Fruit fly (Drosophila melanogaster) whole organism, prepupa: ENCODE data around the gene Twdlalpha.

Source experiments
- CG1621 ChIP-seq: fragments of 200-800 bp; sonication (Bioruptor generic); optimal IDR thresholded peaks from 3 replicates; lab custom pipeline; 2018; ENCODE audit warnings: missing biosample characterization, mild to moderate bottlenecking, missing genetic modification characterization
- CG16779 ChIP-seq: fragments of 200-800 bp; sonication (Bioruptor generic); optimal IDR thresholded peaks from 3 replicates; lab custom pipeline; 2017; ENCODE audit warnings: missing biosample characterization, mild to moderate bottlenecking, missing genetic modification characterization
- CG3032 ChIP-seq: fragments of 200-800 bp; optimal IDR thresholded peaks from 2 replicates; lab custom pipeline; 2019; ENCODE audit warnings: missing biosample characterization, mild to moderate bottlenecking, missing genetic modification characterization, moderate library complexity
- CG31627 ChIP-seq: fragments of 200-800 bp; sonication (Bioruptor generic); optimal IDR thresholded peaks from 3 replicates; lab custom pipeline; 2016; ENCODE audit warnings: missing biosample characterization, missing genetic modification characterization
- CG34406 ChIP-seq: fragments of 200-800 bp; sonication (Bioruptor generic); optimal IDR thresholded peaks from 3 replicates; lab custom pipeline; 2016; ENCODE audit warnings: missing biosample characterization, missing genetic modification characterization
- CG6163 ChIP-seq: fragments of 200-800 bp; sonication (Bioruptor generic); IDR thresholded peaks from 3 replicates; pipeline ENCODE4 v1.3.6; 2022; ENCODE audit warnings: missing biosample characterization, missing genetic modification characterization
- CG6276 ChIP-seq: fragments of 200-800 bp; sonication (Bioruptor generic); optimal IDR thresholded peaks from 2 replicates; lab custom pipeline; 2017; ENCODE audit warnings: missing biosample characterization, mild to moderate bottlenecking, missing genetic modification characterization
- CG6808 ChIP-seq: fragments of 200-800 bp; sonication (Bioruptor generic); optimal IDR thresholded peaks from 3 replicates; lab custom pipeline; 2017; ENCODE audit warnings: missing biosample characterization, missing genetic modification characterization, mild to moderate bottlenecking, moderate library complexity, missing genetic modification reagents
- CG6854 ChIP-seq: fragments of 200-800 bp; sonication (Bioruptor generic); optimal IDR thresholded peaks from 2 replicates; lab custom pipeline; 2017; ENCODE audit warnings: missing biosample characterization, mild to moderate bottlenecking, missing genetic modification characterization
- CG8319 ChIP-seq: fragments of 200-800 bp; sonication (Bioruptor generic); optimal IDR thresholded peaks from 3 replicates; lab custom pipeline; 2016; ENCODE audit warnings: missing biosample characterization, missing genetic modification characterization
- CG9139 ChIP-seq: fragments of 200-800 bp; sonication (Bioruptor generic); optimal IDR thresholded peaks from 3 replicates; lab custom pipeline; 2017; ENCODE audit warnings: missing biosample characterization, mild to moderate bottlenecking, missing genetic modification characterization
- Eip75B ChIP-seq: fragments of 200-800 bp; sonication (Bioruptor generic); optimal IDR thresholded peaks from 3 replicates; lab custom pipeline; 2016; ENCODE audit warnings: missing biosample characterization, missing genetic modification characterization
- Eip78C ChIP-seq: fragments of 200-800 bp; sonication (Bioruptor generic); peaks from one replicate; lab custom pipeline; 2016; ENCODE audit warnings: missing biosample characterization, missing genetic modification characterization
- Gug ChIP-seq: fragments of 200-800 bp; sonication (Bioruptor generic); IDR thresholded peaks from 2 replicates; pipeline ENCODE4 v1.3.6; 2022; ENCODE audit warnings: missing biosample characterization, missing genetic modification characterization
- Hr38 ChIP-seq: sonication (Bioruptor generic); optimal IDR thresholded peaks from 2 replicates; lab custom pipeline; 2016; ENCODE audit warnings: missing biosample characterization, missing genetic modification characterization
- Lpt ChIP-seq: fragments of 200-800 bp; sonication (Bioruptor generic); optimal IDR thresholded peaks from 3 replicates; lab custom pipeline; 2016; ENCODE audit warnings: missing biosample characterization, missing genetic modification characterization
- Met ChIP-seq: fragments of 200-800 bp; sonication (Bioruptor generic); optimal IDR thresholded peaks from 3 replicates; lab custom pipeline; 2016; ENCODE audit warnings: missing biosample characterization, missing genetic modification characterization
- OdsH ChIP-seq: fragments of 200-800 bp; sonication (Bioruptor generic); optimal IDR thresholded peaks from 3 replicates; lab custom pipeline; 2016; ENCODE audit warnings: missing biosample characterization, missing genetic modification characterization
- Smox ChIP-seq: fragments of 200-800 bp; sonication (Bioruptor generic); optimal IDR thresholded peaks from 3 replicates; lab custom pipeline; 2016; ENCODE audit warnings: missing biosample characterization, missing genetic modification characterization
- Sox14 ChIP-seq: fragments of 200-800 bp; sonication (Bioruptor generic); optimal IDR thresholded peaks from 3 replicates; lab custom pipeline; 2016; ENCODE audit warnings: missing biosample characterization, missing genetic modification characterization
- Sox15 ChIP-seq: fragments of 200-800 bp; sonication (Bioruptor generic); optimal IDR thresholded peaks from 3 replicates; lab custom pipeline; 2016; ENCODE audit warnings: missing biosample characterization, missing genetic modification characterization
- achi ChIP-seq: fragments of 200-800 bp; sonication (Bioruptor generic); optimal IDR thresholded peaks from 3 replicates; lab custom pipeline; 2016; ENCODE audit warnings: missing biosample characterization, missing genetic modification characterization
- acj6 ChIP-seq: fragments of 200-800 bp; sonication (Bioruptor generic); optimal IDR thresholded peaks from 3 replicates; lab custom pipeline; 2016; ENCODE audit warnings: missing biosample characterization, missing genetic modification characterization
- cyc ChIP-seq: fragments of 200-800 bp; sonication (Bioruptor generic); optimal IDR thresholded peaks from 3 replicates; lab custom pipeline; 2016; ENCODE audit warnings: missing biosample characterization, missing genetic modification characterization
- dac ChIP-seq: fragments of 200-800 bp; sonication (Bioruptor generic); optimal IDR thresholded peaks from 2 replicates; lab custom pipeline; 2017; ENCODE audit warnings: missing biosample characterization, mild to moderate bottlenecking, missing genetic modification characterization
- esn ChIP-seq: fragments of 200-800 bp; sonication (Bioruptor generic); optimal IDR thresholded peaks from 2 replicates; lab custom pipeline; 2016; ENCODE audit warnings: missing biosample characterization, mild to moderate bottlenecking, missing genetic modification characterization, moderate library complexity
- fd59A ChIP-seq: fragments of 200-800 bp; sonication (Bioruptor generic); optimal IDR thresholded peaks from 2 replicates; lab custom pipeline; 2017; ENCODE audit warnings: missing biosample characterization, mild to moderate bottlenecking, missing genetic modification characterization, missing genetic modification reagents
- fkh ChIP-seq: fragments of 200-800 bp; sonication (Bioruptor generic); optimal IDR thresholded peaks from 3 replicates; lab custom pipeline; 2017; ENCODE audit warnings: missing biosample characterization, mild to moderate bottlenecking, missing genetic modification characterization, moderate library complexity
- salr ChIP-seq, 2 experiments: fragments of 200-800 bp; sonication (Bioruptor generic); optimal IDR thresholded peaks; 3 replicates each; lab custom pipeline; 2016 to 2018; ENCODE audit warnings: missing biosample characterization in 2 of 2, missing genetic modification characterization in 2 of 2, mild to moderate bottlenecking in 1 of 2
- svp ChIP-seq: fragments of 200-800 bp; sonication (Bioruptor generic); peaks from one replicate; lab custom pipeline; 2016; ENCODE audit warnings: missing biosample characterization, missing genetic modification characterization
- topi ChIP-seq: fragments of 200-800 bp; sonication (Bioruptor generic); optimal IDR thresholded peaks from 3 replicates; lab custom pipeline; 2016; ENCODE audit warnings: missing biosample characterization, missing genetic modification characterization

The Twdlalpha gene

DNA sequence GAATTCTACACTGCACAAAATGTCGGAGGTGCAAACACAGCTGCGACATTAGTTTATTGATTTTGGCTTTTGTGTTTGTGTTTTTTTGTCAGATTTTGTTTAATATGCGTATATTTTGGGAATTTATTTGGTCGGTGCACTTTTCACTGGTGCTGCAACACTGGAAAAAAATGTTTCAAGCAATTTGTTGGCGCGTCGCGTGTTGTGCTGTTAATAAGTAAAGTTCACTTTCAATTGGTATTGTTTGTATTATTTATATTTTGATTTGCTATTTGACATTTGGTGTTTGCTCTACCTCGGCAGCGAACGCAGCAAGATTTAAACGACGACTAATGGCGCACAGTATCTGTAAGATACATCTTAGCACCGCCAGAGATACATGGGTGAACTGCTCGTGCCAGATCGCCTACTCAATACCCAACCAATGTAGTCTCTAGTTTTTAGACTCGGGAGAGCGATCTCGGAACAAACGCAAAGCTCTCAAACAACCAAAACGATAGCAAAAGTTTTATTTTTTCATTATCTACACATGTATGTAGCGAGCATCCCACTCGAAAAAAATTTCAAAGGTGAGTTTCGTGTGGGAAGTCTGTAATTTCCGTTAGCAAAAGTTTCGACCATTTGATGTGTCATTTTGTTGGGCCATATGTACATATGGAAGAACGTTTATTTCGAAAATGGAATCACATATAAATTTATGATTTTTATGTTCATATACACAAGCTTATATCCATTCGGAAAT lies 39.7 kb downstream of the Twdlalpha start (continued):
- TF ChIP-seq achi (GFP tag; lab: Kevin White, UChicago) (peak; percentile 53), CG6854 (GFP tag; lab: Kevin White, UChicago) (no peak), fkh (GFP tag; lab: Kevin White, UChicago) (peak; percentile 55), CG6276 (peak; percentile 19), CG34406 (GFP tag; lab: Kevin White, UChicago) (no peak), fd59A (GFP tag; lab: Kevin White, UChicago) (no peak), OdsH (GFP tag; lab: Kevin White, UChicago) (peak; percentile 60), Eip75B (GFP tag; lab: Kevin White, UChicago) (no peak), CG31627 (GFP tag; lab: Kevin White, UChicago) (no peak)

dm6 chrX:16783141-16783715 lies 40.6 kb downstream of the Twdlalpha start, which contains the start of gene if:
Gene if (minus strand): TSS chrX:16783434.
- peak; percentile 48 for TF ChIP-seq Eip78C (GFP tag; lab: Kevin White, UChicago)
- no peak for TF ChIP-seq CG3032 (tag; lab: Kevin White, UChicago)
- no peak for TF ChIP-seq Smox

- TF ChIP-seq CG1621 (tag; lab: Kevin White, UChicago) (peak; percentile 90), Hr38 (GFP tag; lab: Kevin White, UChicago) (no peak), dac (GFP tag; lab: Kevin White, UChicago) (no peak), esn (GFP tag; lab: Kevin White, UChicago) (no peak), cyc (GFP tag; lab: Kevin White, UChicago) (no peak), Met (GFP tag; lab: Kevin White, UChicago) (no peak), CG6854 (GFP tag; lab: Kevin White, UChicago) (no peak)
Measured at dm6 chrX:16783743-16784142, 41.1 kb downstream of the Twdlalpha start, which contains the start of gene mRpL22. Gene mRpL22 (plus strand): TSS chrX:16783933.

DNA sequence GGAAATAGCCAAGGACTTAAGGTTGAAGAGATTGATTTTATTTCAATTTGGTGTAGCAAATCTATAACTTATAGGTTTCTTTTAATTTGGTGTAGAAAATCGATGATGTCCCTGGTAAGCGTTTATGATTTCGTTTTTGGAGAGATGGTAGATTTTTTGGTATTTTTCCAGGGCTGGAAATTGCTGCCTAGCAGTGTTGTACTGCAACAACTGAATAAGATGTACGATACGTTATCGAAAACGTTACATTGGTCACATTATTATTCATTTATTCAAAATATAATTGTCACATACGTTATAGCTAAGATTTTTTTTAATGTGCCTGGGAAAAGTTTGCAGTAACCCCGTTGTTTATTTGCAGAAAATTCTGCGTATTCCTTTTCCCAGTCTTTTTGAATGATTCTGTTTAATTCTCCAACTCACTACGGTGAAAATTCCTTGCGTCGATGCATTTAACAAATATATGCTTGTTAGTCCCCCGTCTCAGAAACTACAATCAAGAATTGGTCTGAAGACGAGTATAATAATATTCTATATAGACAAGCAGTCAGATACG lies 44.3 kb downstream of the Twdlalpha start, which contains the start of the genes CG9609 and Sap30:
CG9609 (minus strand) TSS at position 149 of the 556 bp plus-strand sequence.
Sap30 (plus strand) TSS at position 424 of the 556 bp plus-strand sequence.
- TF ChIP-seq Gug (GFP tag; lab: Robert Waterston, UW), result no peak
- TF ChIP-seq CG9139 (GFP tag; lab: Kevin White, UChicago), result no peak
- peak; percentile 49 for TF ChIP-seq Eip78C (GFP tag; lab: Kevin White, UChicago)
- TF ChIP-seq CG1621 (tag; lab: Kevin White, UChicago), result no peak
- peak; percentile 15 for TF ChIP-seq esn (GFP tag; lab: Kevin White, UChicago)

dm6 chrX:16787416-16787900 lies 44.8 kb downstream of the Twdlalpha start:
- TF ChIP-seq fd59A (GFP tag; lab: Kevin White, UChicago) (no peak), Lpt (GFP tag; lab: Kevin White, UChicago) (no peak), svp (GFP tag; lab: Kevin White, UChicago) (no peak), CG16779 (tag; lab: Kevin White, UChicago) (no peak), CG8319 (GFP tag; lab: Kevin White, UChicago) (no peak), CG6163 (GFP tag; lab: Robert Waterston, UW) (0 out of 3 replicates have a peak, but pooled peaks have one; percentile 12), acj6 (peak; percentile 39), Sox14 (GFP tag; lab: Kevin White, UChicago) (peak; percentile 61), salr (GFP tag; optimal IDR thresholded peaks at IDR 0.05; lab: Kevin White, UChicago) (no peak), CG6808 (GFP tag; lab: Kevin White, UChicago) (no peak), Sox15 (no peak), topi (GFP tag; lab: Kevin White, UChicago) (no peak), CG31627 (GFP tag; lab: Kevin White, UChicago) (peak; percentile 0)
